Fruit fly (Drosophila melanogaster) whole organism, embryonic: Measurements from ENCODE around the gene zen2.

Experiments
- Ada2b ChIP-seq: fragments of 200-800 bp; sonication (Bioruptor generic); IDR thresholded peaks from 2 replicates; pipeline ENCODE4 v1.3.6; 2022; ENCODE audit warnings: missing biosample characterization, missing genetic modification characterization
- Adf1 ChIP-seq: fragments of 200-800 bp; sonication (Bioruptor generic); IDR thresholded peaks from 2 replicates; pipeline ENCODE4 v1.3.6; 2022; ENCODE audit warnings: missing biosample characterization, missing genetic modification characterization
- CG10543 ChIP-seq: fragments of 200-800 bp; sonication (Bioruptor generic); optimal IDR thresholded peaks from 3 replicates; lab custom pipeline; 2017; ENCODE audit warnings: missing biosample characterization, mild to moderate bottlenecking, missing genetic modification characterization, moderate library complexity
- CG13296 ChIP-seq: fragments of 200-800 bp; sonication (Bioruptor generic); optimal IDR thresholded peaks from 3 replicates; lab custom pipeline; 2018; ENCODE audit warnings: missing biosample characterization, mild to moderate bottlenecking, missing genetic modification characterization
- CG13894 ChIP-seq: fragments of 200-800 bp; sonication (Bioruptor generic); optimal IDR thresholded peaks from 3 replicates; lab custom pipeline; 2018; ENCODE audit warnings: missing biosample characterization, mild to moderate bottlenecking, missing genetic modification characterization, moderate library complexity
- CG16815 ChIP-seq: fragments of 200-800 bp; sonication (Bioruptor generic); optimal IDR thresholded peaks from 3 replicates; lab custom pipeline; 2017; ENCODE audit warnings: missing biosample characterization, mild to moderate bottlenecking, missing genetic modification characterization
- CG3281 ChIP-seq: fragments of 200-800 bp; sonication (Bioruptor generic); optimal IDR thresholded peaks from 3 replicates; lab custom pipeline; 2017; ENCODE audit warnings: missing biosample characterization, mild to moderate bottlenecking, missing genetic modification characterization
- CG4820 ChIP-seq: fragments of 200-800 bp; sonication (Bioruptor generic); optimal IDR thresholded peaks from 3 replicates; lab custom pipeline; 2016; ENCODE audit warnings: missing biosample characterization, missing genetic modification characterization
- CG6765 ChIP-seq: fragments of 200-800 bp; sonication (Bioruptor generic); optimal IDR thresholded peaks from 3 replicates; lab custom pipeline; 2017; ENCODE audit warnings: missing biosample characterization, mild to moderate bottlenecking, missing genetic modification characterization
- CG8290 ChIP-seq, 3 experiments: fragments of 200-800 bp; sonication (Bioruptor generic); optimal IDR thresholded peaks; 2 replicates each; lab custom pipeline; 2016 to 2019; ENCODE audit warnings: missing biosample characterization in 3 of 3, missing genetic modification characterization in 3 of 3, mild to moderate bottlenecking in 2 of 3, moderate library complexity in 1 of 3
- CG8478 ChIP-seq: fragments of >200 bp; optimal IDR thresholded peaks from 2 replicates; lab custom pipeline; 2018
- D19B ChIP-seq: fragments of 200-800 bp; sonication (Bioruptor generic); optimal IDR thresholded peaks from 2 replicates; lab custom pipeline; 2017; ENCODE audit warnings: missing biosample characterization, mild to moderate bottlenecking, missing genetic modification characterization
- Deaf1 ChIP-seq: fragments of 200-800 bp; optimal IDR thresholded peaks from 3 replicates; lab custom pipeline; 2019; ENCODE audit warnings: missing biosample characterization, mild to moderate bottlenecking, missing genetic modification characterization, moderate library complexity
- Eip74EF ChIP-seq, 2 experiments: fragments of 200-800 bp in 1 of 2; fragments of >200 bp in 1 of 2; sonication (Bioruptor generic) in 1 of 2; optimal IDR thresholded peaks; 2 replicates each; lab custom pipeline; 2017 to 2019; ENCODE audit warnings: missing biosample characterization in 2 of 2, missing genetic modification characterization in 2 of 2, mild to moderate bottlenecking in 1 of 2, moderate library complexity in 1 of 2
- Elba2 ChIP-seq: fragments of 200-800 bp; sonication (Bioruptor generic); optimal IDR thresholded peaks from 3 replicates; lab custom pipeline; 2016; ENCODE audit warnings: missing biosample characterization, missing genetic modification characterization
- H15 ChIP-seq: fragments of 200-800 bp; sonication (Bioruptor generic); IDR thresholded peaks from 3 replicates; pipeline ENCODE4 v1.3.6; 2022; ENCODE audit warnings: missing biosample characterization, missing genetic modification characterization
- Hr51 ChIP-seq, 2 experiments: fragments of 200-800 bp; sonication (Bioruptor generic); optimal IDR thresholded peaks; 2 replicates in 1 of 2; 3 replicates in 1 of 2; lab custom pipeline; 2016 to 2018; ENCODE audit warnings: missing biosample characterization in 2 of 2, missing genetic modification characterization in 2 of 2, mild to moderate bottlenecking in 1 of 2, moderate library complexity in 1 of 2
- Med ChIP-seq: fragments of 200-800 bp; sonication (Bioruptor generic); peaks from one replicate; lab custom pipeline; 2016; ENCODE audit warnings: missing biosample characterization, missing genetic modification characterization, mild to moderate bottlenecking, inconsistent platforms, moderate library complexity
- Nf-YB ChIP-seq: fragments of 200-800 bp; sonication (Bioruptor generic); optimal IDR thresholded peaks from 3 replicates; lab custom pipeline; 2019; ENCODE audit warnings: missing biosample characterization, mild to moderate bottlenecking, missing genetic modification characterization, moderate library complexity
- Rfx ChIP-seq: fragments of 200-800 bp; sonication (Bioruptor generic); IDR thresholded peaks from 2 replicates; pipeline ENCODE4 v1.3.6; 2022; ENCODE audit warnings: missing biosample characterization, missing genetic modification characterization
- Trl ChIP-seq, 3 experiments: fragments of >200 bp in 2 of 3; fragments of 200-800 bp in 1 of 3; sonication (Bioruptor generic) in 1 of 3; optimal IDR thresholded peaks; 2 replicates in 1 of 3; 3 replicates in 2 of 3; lab custom pipeline; 2016 to 2017; ENCODE audit warnings: missing biosample characterization in 1 of 3, missing genetic modification characterization in 1 of 3
- abd-A ChIP-seq: fragments of 200-800 bp; sonication (Bioruptor generic); optimal IDR thresholded peaks from 3 replicates; lab custom pipeline; 2019; ENCODE audit warnings: missing biosample characterization, mild to moderate bottlenecking, missing genetic modification characterization, moderate library complexity
- ap ChIP-seq: fragments of 200-800 bp; sonication (Bioruptor generic); IDR thresholded peaks from 2 replicates; pipeline ENCODE4 v1.3.6; 2022; ENCODE audit warnings: missing biosample characterization, missing genetic modification characterization
- ara ChIP-seq: fragments of 200-800 bp; sonication (Bioruptor generic); IDR thresholded peaks from 2 replicates; pipeline ENCODE4 v1.3.6; 2022; ENCODE audit warnings: missing biosample characterization, missing genetic modification characterization
- bbx ChIP-seq: fragments of 200-800 bp; sonication (Bioruptor generic); IDR thresholded peaks from 2 replicates; pipeline ENCODE4 v1.3.6; 2022; ENCODE audit warnings: missing biosample characterization, missing genetic modification characterization; ENCODE audit not compliant: partially characterized antibody
- cad ChIP-seq: fragments of >200 bp; optimal IDR thresholded peaks from 2 replicates; lab custom pipeline; 2017; ENCODE audit warnings: missing biosample characterization, missing genetic modification characterization
- chinmo ChIP-seq: fragments of 200-800 bp; sonication (Bioruptor generic); IDR thresholded peaks from 4 replicates; pipeline ENCODE4 v1.3.6; 2022; ENCODE audit warnings: missing biosample characterization, missing genetic modification characterization; ENCODE audit not compliant: partially characterized antibody
- crc ChIP-seq: fragments of 200-800 bp; sonication (Bioruptor generic); optimal IDR thresholded peaks from 2 replicates; lab custom pipeline; 2016; ENCODE audit warnings: missing biosample characterization, missing genetic modification characterization
- crol ChIP-seq: fragments of 200-800 bp; sonication (Bioruptor generic); IDR thresholded peaks from 2 replicates; pipeline ENCODE4 v1.3.6; 2022; ENCODE audit warnings: missing biosample characterization, missing genetic modification characterization
- dati ChIP-seq: fragments of 200-800 bp; sonication (Bioruptor generic); IDR thresholded peaks from 2 replicates; pipeline ENCODE4 v1.3.6; 2022; ENCODE audit warnings: missing biosample characterization, missing genetic modification characterization
- ewg ChIP-seq: fragments of 200-800 bp; sonication (Bioruptor generic); optimal IDR thresholded peaks from 3 replicates; lab custom pipeline; 2017; ENCODE audit warnings: mild to moderate bottlenecking, missing biosample characterization, missing genetic modification reagents, missing genetic modification characterization
- gce ChIP-seq: fragments of 200-800 bp; sonication (Bioruptor generic); IDR thresholded peaks from 3 replicates; pipeline ENCODE4 v1.3.6; 2022; ENCODE audit warnings: missing biosample characterization, missing genetic modification characterization
- gcm ChIP-seq: fragments of 200-800 bp; sonication (Bioruptor generic); optimal IDR thresholded peaks from 2 replicates; lab custom pipeline; 2019; ENCODE audit warnings: missing biosample characterization, mild to moderate bottlenecking, missing genetic modification characterization, moderate library complexity
- grau ChIP-seq: fragments of 200-800 bp; optimal IDR thresholded peaks from 3 replicates; lab custom pipeline; 2019; ENCODE audit warnings: missing biosample characterization, mild to moderate bottlenecking, missing genetic modification characterization, moderate library complexity
- lola ChIP-seq, 3 experiments: fragments of >200 bp in 2 of 3; fragments of 200-800 bp in 1 of 3; sonication (Bioruptor generic) in 1 of 3; optimal IDR thresholded peaks; 2 replicates each; lab custom pipeline; 2017 to 2019; ENCODE audit warnings: missing biosample characterization in 3 of 3, missing genetic modification characterization in 3 of 3, mild to moderate bottlenecking in 1 of 3, moderate library complexity in 1 of 3
- luna ChIP-seq: fragments of 200-800 bp; sonication (Bioruptor generic); optimal IDR thresholded peaks from 2 replicates; lab custom pipeline; 2016; ENCODE audit warnings: missing biosample characterization, missing genetic modification characterization
- nerfin-1 ChIP-seq: fragments of 200-800 bp; sonication (Bioruptor generic); optimal IDR thresholded peaks from 3 replicates; lab custom pipeline; 2019; ENCODE audit warnings: missing biosample characterization, mild to moderate bottlenecking, missing genetic modification characterization, moderate library complexity
- onecut ChIP-seq: fragments of 200-800 bp; sonication (Bioruptor generic); IDR thresholded peaks from 2 replicates; pipeline ENCODE4 v1.3.6; 2022; ENCODE audit warnings: missing biosample characterization, missing genetic modification characterization
- org-1 ChIP-seq: fragments of 200-800 bp; sonication (Bioruptor generic); optimal IDR thresholded peaks from 2 replicates; lab custom pipeline; 2017; ENCODE audit warnings: missing biosample characterization, missing genetic modification characterization
- pb ChIP-seq: fragments of 200-800 bp; sonication (Bioruptor generic); optimal IDR thresholded peaks from 3 replicates; lab custom pipeline; 2016; ENCODE audit warnings: missing biosample characterization, missing genetic modification characterization
- row ChIP-seq: fragments of 200-800 bp; sonication (Bioruptor generic); IDR thresholded peaks from 3 replicates; pipeline ENCODE4 v1.3.6; 2022; ENCODE audit warnings: missing biosample characterization, missing genetic modification characterization
- scrt ChIP-seq: fragments of 200-800 bp; sonication (Bioruptor generic); optimal IDR thresholded peaks from 2 replicates; lab custom pipeline; 2018; ENCODE audit warnings: missing biosample characterization, mild to moderate bottlenecking, missing genetic modification characterization, moderate library complexity
- sens ChIP-seq: fragments of 200-800 bp; sonication (Bioruptor generic); peaks from one replicate; lab custom pipeline; 2016; ENCODE audit warnings: missing biosample characterization, missing genetic modification characterization
- ssp ChIP-seq: fragments of 200-800 bp; sonication (Bioruptor generic); IDR thresholded peaks from 2 replicates; pipeline ENCODE4 v1.3.6; 2022; ENCODE audit warnings: missing biosample characterization, missing genetic modification characterization
- wor ChIP-seq: fragments of 200-800 bp; sonication (Bioruptor generic); IDR thresholded peaks from 2 replicates; pipeline ENCODE4 v1.3.6; 2022; ENCODE audit warnings: missing biosample characterization, missing genetic modification characterization
- zf30C ChIP-seq: fragments of 200-800 bp; sonication (Bioruptor generic); optimal IDR thresholded peaks from 3 replicates; lab custom pipeline; 2018; ENCODE audit warnings: missing biosample characterization, mild to moderate bottlenecking, missing genetic modification characterization

The zen2 gene

DNA sequence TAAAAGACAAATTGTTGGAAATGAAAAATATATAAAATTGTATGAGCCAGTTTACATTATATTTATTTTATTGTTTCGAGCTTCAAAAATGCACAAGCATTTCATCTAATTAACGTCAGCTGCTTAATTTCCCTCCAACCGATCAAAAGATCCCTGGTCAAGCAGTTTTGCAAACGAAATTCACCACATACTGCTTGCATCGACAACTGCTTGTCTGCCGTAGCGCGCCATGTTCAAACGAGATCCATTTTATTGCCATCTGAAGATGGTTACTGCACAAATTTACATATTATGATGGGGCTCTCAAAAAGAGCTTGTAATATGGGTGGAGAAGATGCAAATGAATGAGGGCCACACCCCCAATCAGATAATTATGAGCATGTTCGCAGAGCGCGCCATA is 24.3 kb upstream of the zen2 start (continued):
- no peak for TF ChIP-seq dati (GFP tag; lab: Robert Waterston, UW)
- TF ChIP-seq wor (GFP tag; lab: Robert Waterston, UW), result no peak
- TF ChIP-seq Eip74EF (GFP tag; optimal IDR thresholded peaks at IDR 0.05; lab: Kevin White, UChicago), result peak in 1 of 2 experiments; percentile 84
- no peak for TF ChIP-seq CG16815 (GFP tag; lab: Kevin White, UChicago)

- TF ChIP-seq nerfin-1, result peak; percentile 34
- peak; percentile 92 for TF ChIP-seq abd-A (tag; lab: Kevin White, UChicago)
- TF ChIP-seq Ada2b (GFP tag; lab: Robert Waterston, UW), result no peak
- peak; percentile 28 for TF ChIP-seq cad (GFP tag; lab: Kevin White, UChicago)
- TF ChIP-seq onecut (GFP tag; lab: Robert Waterston, UW), result peak; percentile 30; the same call in 1 of the 2 replicates
- peak; percentile 60 for TF ChIP-seq Deaf1 (tag; lab: Kevin White, UChicago)
- TF ChIP-seq ara, result no peak
- no peak for TF ChIP-seq CG8290 (GFP tag; optimal IDR thresholded peaks at IDR 0.05; lab: Kevin White, UChicago)
- TF ChIP-seq CG8290 (tag; optimal IDR thresholded peaks at IDR 0.05; lab: Kevin White, UChicago), result peak in 1 of 2 experiments; percentile 12
- no peak for TF ChIP-seq luna (GFP tag; lab: Kevin White, UChicago)
- TF ChIP-seq CG3281 (GFP tag; lab: Kevin White, UChicago), result no peak
- TF ChIP-seq Med (GFP tag; lab: Kevin White, UChicago), result peak; percentile 71
Observed at dm6 chr3R:6766928-6767327, 23.0 kb upstream of the zen2 start.

DNA sequence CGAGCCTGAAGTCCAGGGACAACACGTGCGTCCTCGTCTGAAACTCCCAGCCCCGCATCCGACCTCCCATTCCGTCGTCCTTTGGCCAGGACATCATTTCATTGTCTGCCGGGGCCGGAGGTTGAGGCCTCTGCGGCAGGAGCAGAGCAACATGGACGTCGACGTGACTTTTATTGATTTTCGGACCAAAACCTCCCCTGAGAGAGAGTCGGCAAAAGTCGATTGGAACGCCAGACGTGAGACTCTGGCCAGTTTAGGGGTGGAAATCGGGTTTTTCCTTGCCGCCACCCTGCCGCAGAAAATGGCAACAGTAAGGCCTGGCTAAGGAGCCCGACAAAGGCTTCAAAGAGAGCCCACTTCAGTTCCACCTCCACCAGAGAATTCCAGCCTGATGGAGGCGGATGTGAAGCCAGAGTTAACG is 22.2 kb upstream of the zen2 start:
- TF ChIP-seq zf30C (GFP tag; lab: Kevin White, UChicago), result no peak
- no peak for TF ChIP-seq crc (GFP tag; lab: Kevin White, UChicago)
- TF ChIP-seq D19B (GFP tag; lab: Kevin White, UChicago), result no peak
- no peak for TF ChIP-seq gcm (GFP tag; lab: Kevin White, UChicago)
- TF ChIP-seq ssp, result no peak
- 0 out of 2 replicates have a peak, but pooled peaks have one; percentile 34 for TF ChIP-seq Rfx (GFP tag; lab: Robert Waterston, UW)
- peak; percentile 22 for TF ChIP-seq Deaf1 (tag; lab: Kevin White, UChicago)
- TF ChIP-seq CG13296 (GFP tag; lab: Kevin White, UChicago), result no peak
- peak; percentile 27 for TF ChIP-seq CG10543 (GFP tag; lab: Kevin White, UChicago)
- TF ChIP-seq pb (GFP tag; lab: Kevin White, UChicago), result no peak
- TF ChIP-seq sens (GFP tag; lab: Kevin White, UChicago), result peak; percentile 52
- peak; percentile 43; the same call in 1 of the 2 replicates for TF ChIP-seq Adf1
- 0 out of 2 replicates have a peak, but pooled peaks have one; percentile 28 for TF ChIP-seq bbx (GFP tag; lab: Robert Waterston, UW)
- peak; percentile 98 for TF ChIP-seq abd-A (tag; lab: Kevin White, UChicago)
- TF ChIP-seq CG13894, result peak; percentile 41
- peak; percentile 43; the same call in 2 of the 3 replicates for TF ChIP-seq row (GFP tag; lab: Robert Waterston, UW)
- TF ChIP-seq H15 (GFP tag; lab: Robert Waterston, UW), result no peak
- peak; percentile 21 for TF ChIP-seq scrt (GFP tag; lab: Kevin White, UChicago)
- TF ChIP-seq lola (GFP tag; optimal IDR thresholded peaks at IDR 0.05; lab: Kevin White, UChicago), result no peak
- TF ChIP-seq Elba2 (GFP tag; lab: Kevin White, UChicago), result no peak
- peak; percentile 70 for TF ChIP-seq ewg (GFP tag; lab: Kevin White, UChicago)
- TF ChIP-seq Hr51 (GFP tag; optimal IDR thresholded peaks at IDR 0.05; lab: Kevin White, UChicago), result no peak
- TF ChIP-seq org-1, result no peak
- peak; percentile 50 for TF ChIP-seq Nf-YB (GFP tag; lab: Kevin White, UChicago)
- peak; percentile 54 for TF ChIP-seq CG6765
- 0 out of 4 replicates have a peak, but pooled peaks have one; percentile 29 for TF ChIP-seq chinmo (GFP tag; lab: Robert Waterston, UW)
- TF ChIP-seq Trl (optimal IDR thresholded peaks at IDR 0.05; lab: Kevin White, UChicago), result peak in 1 of 2 experiments; percentile 19
- TF ChIP-seq Trl (GFP tag; optimal IDR thresholded peaks at IDR 0.05; lab: Kevin White, UChicago), result no peak
- no peak for TF ChIP-seq ap (GFP tag; lab: Robert Waterston, UW)
- no peak for TF ChIP-seq CG8478 (lab: Kevin White, UChicago)
- TF ChIP-seq onecut (GFP tag; lab: Robert Waterston, UW), result peak; percentile 100
- TF ChIP-seq crol, result peak; percentile 42
- peak; percentile 94 for TF ChIP-seq grau
- no peak for TF ChIP-seq CG4820
- TF ChIP-seq gce (GFP tag; lab: Robert Waterston, UW), result no peak
